Fruit fly (Drosophila melanogaster) whole organism, embryonic: ENCODE measurements around the gene tbrd-1.

ENCODE experiments used
- Asciz ChIP-seq: fragments of 200-800 bp; sonication (Bioruptor generic); optimal IDR thresholded peaks from 2 replicates; lab custom pipeline; 2017; ENCODE audit warnings: missing biosample characterization, mild to moderate bottlenecking, missing genetic modification characterization, missing genetic modification reagents
- Atf-2 ChIP-seq: fragments of 200-800 bp; sonication (Bioruptor generic); optimal IDR thresholded peaks from 2 replicates; lab custom pipeline; 2016; ENCODE audit warnings: missing biosample characterization, missing genetic modification characterization
- BEAF-32 ChIP-seq: fragments of 200-800 bp; sonication (Bioruptor generic); optimal IDR thresholded peaks from 3 replicates; lab custom pipeline; 2017; ENCODE audit warnings: missing biosample characterization, missing genetic modification characterization, mild to moderate bottlenecking, moderate library complexity, missing genetic modification reagents
- CG11695 ChIP-seq: fragments of 200-800 bp; sonication (Bioruptor generic); IDR thresholded peaks from 3 replicates; pipeline ENCODE4 v1.3.6; 2022; ENCODE audit warnings: missing biosample characterization, missing genetic modification characterization
- CG12299 ChIP-seq: fragments of 200-800 bp; sonication (Bioruptor generic); optimal IDR thresholded peaks from 2 replicates; lab custom pipeline; 2018; ENCODE audit warnings: missing biosample characterization, mild to moderate bottlenecking, missing genetic modification characterization
- CG13424 ChIP-seq: fragments of 200-800 bp; sonication (Bioruptor generic); optimal IDR thresholded peaks from 2 replicates; lab custom pipeline; 2019; ENCODE audit warnings: missing biosample characterization, mild to moderate bottlenecking, missing genetic modification characterization, moderate library complexity
- CG17359 ChIP-seq: fragments of 200-800 bp; sonication (Bioruptor generic); optimal IDR thresholded peaks from 3 replicates; lab custom pipeline; 2018; ENCODE audit warnings: missing biosample characterization, mild to moderate bottlenecking, missing genetic modification characterization, moderate library complexity
- CG18476 ChIP-seq: fragments of 200-800 bp; sonication (Bioruptor generic); optimal IDR thresholded peaks from 2 replicates; lab custom pipeline; 2016; ENCODE audit warnings: missing biosample characterization, mild to moderate bottlenecking, missing genetic modification characterization
- CG2889 ChIP-seq: fragments of 200-800 bp; sonication (Bioruptor generic); IDR thresholded peaks from 3 replicates; pipeline ENCODE4 v1.3.6; 2022; ENCODE audit warnings: missing biosample characterization, missing genetic modification characterization
- CG3281 ChIP-seq: fragments of 200-800 bp; sonication (Bioruptor generic); optimal IDR thresholded peaks from 3 replicates; lab custom pipeline; 2017; ENCODE audit warnings: missing biosample characterization, mild to moderate bottlenecking, missing genetic modification characterization
- CG3407 ChIP-seq: fragments of 200-800 bp; sonication (Bioruptor generic); optimal IDR thresholded peaks from 2 replicates; lab custom pipeline; 2018; ENCODE audit warnings: missing biosample characterization, mild to moderate bottlenecking, missing genetic modification characterization
- CG42726 ChIP-seq: fragments of 200-800 bp; sonication (Bioruptor generic); IDR thresholded peaks from 2 replicates; pipeline ENCODE4 v1.3.6; 2022; ENCODE audit warnings: missing biosample characterization, missing genetic modification characterization; ENCODE audit not compliant: partially characterized antibody
- CG6272 ChIP-seq: fragments of 200-800 bp; sonication (Bioruptor generic); IDR thresholded peaks from 2 replicates; pipeline ENCODE4 v1.3.6; 2022; ENCODE audit warnings: missing biosample characterization, missing genetic modification characterization
- CG7556 ChIP-seq: fragments of 200-800 bp; sonication (Bioruptor generic); optimal IDR thresholded peaks from 2 replicates; lab custom pipeline; 2017; ENCODE audit warnings: missing biosample characterization, mild to moderate bottlenecking, missing genetic modification characterization
- CG7987 ChIP-seq: fragments of 200-800 bp; sonication (Bioruptor generic); optimal IDR thresholded peaks from 2 replicates; lab custom pipeline; 2018; ENCODE audit warnings: missing biosample characterization, mild to moderate bottlenecking, missing genetic modification characterization, moderate library complexity
- CG8765 ChIP-seq: fragments of 200-800 bp; sonication (Bioruptor generic); IDR thresholded peaks from 2 replicates; pipeline ENCODE4 v1.3.6; 2022; ENCODE audit warnings: missing biosample characterization, missing genetic modification characterization
- Chrac-16 ChIP-seq: fragments of 200-800 bp; sonication (Bioruptor generic); optimal IDR thresholded peaks from 3 replicates; lab custom pipeline; 2016; ENCODE audit warnings: missing biosample characterization, missing genetic modification characterization
- Dek ChIP-seq: fragments of 200-800 bp; sonication (Bioruptor generic); optimal IDR thresholded peaks from 3 replicates; lab custom pipeline; 2019; ENCODE audit warnings: missing biosample characterization, mild to moderate bottlenecking, missing genetic modification characterization, moderate library complexity
- Drgx ChIP-seq: fragments of 200-800 bp; sonication (Bioruptor generic); IDR thresholded peaks from 2 replicates; pipeline ENCODE4 v1.3.6; 2022; ENCODE audit warnings: missing biosample characterization, missing genetic modification characterization
- E2f2 ChIP-seq: fragments of 200-800 bp; sonication (Bioruptor generic); IDR thresholded peaks from 2 replicates; pipeline ENCODE4 v1.3.6; 2022; ENCODE audit warnings: missing biosample characterization, missing genetic modification characterization
- HLHmδ ChIP-seq: fragments of 200-800 bp; sonication (Bioruptor generic); optimal IDR thresholded peaks from 2 replicates; lab custom pipeline; 2018; ENCODE audit warnings: missing biosample characterization, mild to moderate bottlenecking, missing genetic modification characterization, moderate library complexity
- Lim3 ChIP-seq: fragments of 200-800 bp; sonication (Bioruptor generic); IDR thresholded peaks from 2 replicates; pipeline ENCODE4 v1.3.6; 2022; ENCODE audit warnings: missing biosample characterization, missing genetic modification characterization
- NFAT ChIP-seq: fragments of 200-800 bp; sonication (Bioruptor generic); IDR thresholded peaks from 2 replicates; pipeline ENCODE4 v1.3.6; 2022; ENCODE audit warnings: missing biosample characterization, missing genetic modification characterization
- Nf-YC ChIP-seq: fragments of 200-800 bp; optimal IDR thresholded peaks from 3 replicates; lab custom pipeline; 2019; ENCODE audit warnings: missing biosample characterization, mild to moderate bottlenecking, missing genetic modification characterization, moderate library complexity
- Oaz ChIP-seq: fragments of 200-800 bp; sonication (Bioruptor generic); IDR thresholded peaks from 2 replicates; pipeline ENCODE4 v1.3.6; 2022; ENCODE audit warnings: missing biosample characterization, missing genetic modification characterization
- Pdp1 ChIP-seq, 2 experiments: fragments of 200-800 bp; sonication (Bioruptor generic); optimal IDR thresholded peaks; 3 replicates each; lab custom pipeline; 2016; ENCODE audit warnings: missing biosample characterization in 2 of 2, missing genetic modification characterization in 2 of 2, mild to moderate bottlenecking in 1 of 2, moderate library complexity in 1 of 2
- Sin3A ChIP-seq: fragments of >200 bp; optimal IDR thresholded peaks from 2 replicates; lab custom pipeline; 2018
- Sox100B ChIP-seq: fragments of 200-800 bp; sonication (Bioruptor generic); optimal IDR thresholded peaks from 3 replicates; lab custom pipeline; 2018; ENCODE audit warnings: missing biosample characterization, mild to moderate bottlenecking, missing genetic modification characterization
- az2 ChIP-seq: fragments of 200-800 bp; sonication (Bioruptor generic); optimal IDR thresholded peaks from 3 replicates; lab custom pipeline; 2016; ENCODE audit warnings: missing biosample characterization, missing genetic modification characterization
- btn ChIP-seq: fragments of 200-800 bp; sonication (Bioruptor generic); optimal IDR thresholded peaks from 2 replicates; lab custom pipeline; 2016; ENCODE audit warnings: missing biosample characterization, missing genetic modification characterization
- croc ChIP-seq: fragments of 200-800 bp; sonication (Bioruptor generic); conservative IDR thresholded peaks from 3 replicates; pipeline ENCODE4 v1.3.6; 2022; ENCODE audit warnings: missing biosample characterization, missing genetic modification characterization
- dmrt11E ChIP-seq: fragments of 200-800 bp; sonication (Bioruptor generic); optimal IDR thresholded peaks from 3 replicates; lab custom pipeline; 2018; ENCODE audit warnings: missing biosample characterization, mild to moderate bottlenecking, missing genetic modification characterization, moderate library complexity
- esg ChIP-seq: fragments of 200-800 bp; sonication (Bioruptor generic); conservative IDR thresholded peaks from 2 replicates; pipeline ENCODE4 v1.3.6; 2022; ENCODE audit warnings: missing biosample characterization, missing genetic modification characterization
- ham ChIP-seq: fragments of 200-800 bp; sonication (Bioruptor generic); IDR thresholded peaks from 2 replicates; pipeline ENCODE4 v1.3.6; 2022; ENCODE audit warnings: missing biosample characterization, missing genetic modification characterization
- hb ChIP-seq: fragments of 200-800 bp; sonication (Bioruptor generic); IDR thresholded peaks from 3 replicates; pipeline ENCODE4 v1.3.6; 2022; ENCODE audit warnings: missing biosample characterization, missing genetic modification characterization; ENCODE audit not compliant: partially characterized antibody
- her ChIP-seq: fragments of 200-800 bp; sonication (Bioruptor generic); optimal IDR thresholded peaks from 2 replicates; lab custom pipeline; 2016; ENCODE audit warnings: missing biosample characterization, missing genetic modification characterization
- hth ChIP-seq: fragments of >200 bp; optimal IDR thresholded peaks from 2 replicates; lab custom pipeline; 2017; ENCODE audit warnings: inconsistent platforms
- ind ChIP-seq: fragments of 200-800 bp; sonication (Bioruptor generic); optimal IDR thresholded peaks from 3 replicates; lab custom pipeline; 2016; ENCODE audit warnings: missing biosample characterization, missing genetic modification characterization
- kni ChIP-seq: fragments of 200-800 bp; sonication (Bioruptor generic); optimal IDR thresholded peaks from 3 replicates; lab custom pipeline; 2017; ENCODE audit warnings: mild to moderate bottlenecking, missing biosample characterization, missing genetic modification reagents, missing genetic modification characterization
- mirr ChIP-seq: fragments of 200-800 bp; sonication (Bioruptor generic); optimal IDR thresholded peaks from 3 replicates; lab custom pipeline; 2018; ENCODE audit warnings: missing biosample characterization, mild to moderate bottlenecking, missing genetic modification characterization
- pnt ChIP-seq: fragments of 200-800 bp; sonication (Bioruptor generic); optimal IDR thresholded peaks from 3 replicates; lab custom pipeline; 2016; ENCODE audit warnings: missing biosample characterization, missing genetic modification characterization
- prd ChIP-seq, 3 experiments: fragments of >200 bp in 2 of 3; fragments of 200-800 bp in 1 of 3; sonication (Bioruptor generic) in 1 of 3; optimal IDR thresholded peaks in 2 of 3; IDR thresholded peaks in 1 of 3; 2 replicates in 2 of 3; 3 replicates in 1 of 3; pipeline versions ENCODE4 v1.3.6 to Lab custom; 2017 to 2022; ENCODE audit warnings: missing biosample characterization in 1 of 3, missing genetic modification characterization in 1 of 3
- psq ChIP-seq: fragments of 200-800 bp; sonication (Bioruptor generic); optimal IDR thresholded peaks from 2 replicates; lab custom pipeline; 2017; ENCODE audit warnings: missing biosample characterization, missing genetic modification characterization
- scrt ChIP-seq: fragments of 200-800 bp; sonication (Bioruptor generic); optimal IDR thresholded peaks from 2 replicates; lab custom pipeline; 2018; ENCODE audit warnings: missing biosample characterization, mild to moderate bottlenecking, missing genetic modification characterization, moderate library complexity
- so ChIP-seq: fragments of 200-800 bp; sonication (Bioruptor generic); IDR thresholded peaks from 3 replicates; pipeline ENCODE4 v1.3.6; 2022; ENCODE audit warnings: missing biosample characterization, missing genetic modification characterization
- tio ChIP-seq: fragments of 200-800 bp; sonication (Bioruptor generic); optimal IDR thresholded peaks from 2 replicates; lab custom pipeline; 2017; ENCODE audit warnings: missing biosample characterization, missing genetic modification characterization, inconsistent platforms
- ttk ChIP-seq: fragments of 200-800 bp; sonication (Bioruptor generic); IDR thresholded peaks from 2 replicates; pipeline ENCODE4 v2.1.2; 2022; ENCODE audit warnings: missing biosample characterization, missing genetic modification characterization
- usp ChIP-seq: fragments of >200 bp; optimal IDR thresholded peaks from 2 replicates; lab custom pipeline; 2017; ENCODE audit warnings: missing biosample characterization, missing genetic modification characterization
- vvl ChIP-seq: fragments of 200-800 bp; sonication (Bioruptor generic); IDR thresholded peaks from 2 replicates; pipeline ENCODE4 v1.3.6; 2022; ENCODE audit warnings: missing biosample characterization, missing genetic modification characterization

Gene tbrd-1

DNA sequence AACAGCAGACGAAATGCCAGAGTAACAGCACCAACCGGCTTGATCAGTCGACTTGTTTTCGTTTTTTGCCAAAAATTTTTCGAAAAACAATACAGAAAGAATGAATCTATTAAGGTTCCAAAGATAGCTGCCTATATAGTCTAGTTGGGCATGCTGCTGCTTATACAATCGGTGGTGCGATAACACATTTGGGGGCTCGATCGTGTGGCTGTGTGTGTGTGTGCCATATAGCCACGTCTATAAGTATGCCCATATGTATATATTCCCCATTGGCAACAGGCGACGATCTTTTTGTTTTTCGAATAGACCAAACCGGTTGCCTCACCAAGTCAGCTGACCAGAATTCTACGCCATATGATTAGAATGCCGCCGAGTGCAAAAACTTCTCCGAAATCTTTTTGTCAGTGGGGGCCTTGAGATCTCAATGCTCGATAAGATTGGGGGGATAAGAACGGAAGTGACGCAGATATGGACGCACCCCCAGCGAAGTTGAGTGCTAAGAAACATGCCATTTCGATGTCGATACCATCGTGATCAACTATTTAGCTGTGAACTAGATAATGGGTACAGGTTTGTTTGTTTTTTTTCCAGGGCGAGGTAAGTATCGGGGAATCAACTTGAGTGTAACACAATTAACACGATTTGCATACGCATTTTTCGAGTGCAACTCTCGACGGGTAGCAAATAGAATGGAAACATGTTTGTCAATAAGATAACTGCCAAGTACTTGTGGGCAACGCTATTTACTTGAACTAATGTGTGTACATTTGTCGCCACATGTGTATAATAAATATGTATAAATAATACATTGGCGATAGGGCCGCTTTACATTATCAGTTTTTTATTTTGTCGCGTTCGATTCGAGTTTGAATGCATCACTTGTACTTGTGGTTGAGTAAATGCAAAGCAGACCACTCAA, 46.8 kb upstream of the tbrd-1 start (continued):
- TF ChIP-seq croc (GFP tag; lab: Robert Waterston, UW) (no peak), CG3407 (peak; percentile 95), CG7556 (peak; percentile 86), her (GFP tag; lab: Kevin White, UChicago) (peak; percentile 20), CG7987 (peak; percentile 84), CG6272 (no peak), Lim3 (GFP tag; lab: Robert Waterston, UW) (no peak), CG2889 (GFP tag; lab: Robert Waterston, UW) (peak; percentile 43; the same call in 1 of the 3 replicates), CG42726 (GFP tag; lab: Robert Waterston, UW) (no peak), tio (peak; percentile 67), ind (GFP tag; lab: Kevin White, UChicago) (no peak), Chrac-16 (GFP tag; lab: Kevin White, UChicago) (peak; percentile 20), pnt (peak; percentile 12), E2f2 (GFP tag; lab: Robert Waterston, UW) (peak; percentile 65), Asciz (GFP tag; lab: Kevin White, UChicago) (peak; percentile 97), CG18476 (peak; percentile 85), hb (GFP tag; lab: Robert Waterston, UW) (no peak), scrt (peak; percentile 61), vvl (GFP tag; lab: Robert Waterston, UW) (peak; percentile 72), prd (optimal IDR thresholded peaks at IDR 0.05; lab: Kevin White, UChicago) (no peak), prd (GFP tag; IDR thresholded peaks at IDR 0.05; lab: Robert Waterston, UW) (peak; percentile 33; the same call in 2 of the 3 replicates), ham (no peak), Atf-2 (GFP tag; lab: Kevin White, UChicago) (peak; percentile 44), so (peak; percentile 89; the same call in 2 of the 3 replicates), Dek (tag; lab: Kevin White, UChicago) (peak; percentile 59), Pdp1 (GFP tag; optimal IDR thresholded peaks at IDR 0.05; lab: Kevin White, UChicago) (peak; percentile 31 to 99), Oaz (GFP tag; lab: Robert Waterston, UW) (no peak), Nf-YC (tag; lab: Kevin White, UChicago) (peak; percentile 40), CG13424 (tag; lab: Kevin White, UChicago) (peak; percentile 77), hth (lab: Kevin White, UChicago) (no peak), btn (GFP tag; lab: Kevin White, UChicago) (peak; percentile 25), Drgx (GFP tag; lab: Robert Waterston, UW) (peak; percentile 53), CG3281 (GFP tag; lab: Kevin White, UChicago) (peak; percentile 79), kni (GFP tag; lab: Kevin White, UChicago) (peak; percentile 98), esg (no peak), CG17359 (tag; lab: Kevin White, UChicago) (peak; percentile 93), NFAT (GFP tag; lab: Robert Waterston, UW) (peak; percentile 51), ttk (no peak), psq (GFP tag; lab: Kevin White, UChicago) (peak; percentile 54), Sox100B (GFP tag; lab: Kevin White, UChicago) (peak; percentile 90), usp (GFP tag; lab: Kevin White, UChicago) (no peak), CG12299 (tag; lab: Kevin White, UChicago) (peak; percentile 89), HLHmδ (peak; percentile 89), dmrt11E (peak; percentile 87), az2 (peak; percentile 12), CG8765 (no peak), mirr (GFP tag; lab: Kevin White, UChicago) (peak; percentile 91), BEAF-32 (GFP tag; lab: Kevin White, UChicago) (no peak), CG11695 (peak; percentile 85), Sin3A (lab: Kevin White, UChicago) (no peak)
